Worm (Caenorhabditis elegans): ENCODE data around the gene F58A6.9.

Gene F58A6.9

DNA sequence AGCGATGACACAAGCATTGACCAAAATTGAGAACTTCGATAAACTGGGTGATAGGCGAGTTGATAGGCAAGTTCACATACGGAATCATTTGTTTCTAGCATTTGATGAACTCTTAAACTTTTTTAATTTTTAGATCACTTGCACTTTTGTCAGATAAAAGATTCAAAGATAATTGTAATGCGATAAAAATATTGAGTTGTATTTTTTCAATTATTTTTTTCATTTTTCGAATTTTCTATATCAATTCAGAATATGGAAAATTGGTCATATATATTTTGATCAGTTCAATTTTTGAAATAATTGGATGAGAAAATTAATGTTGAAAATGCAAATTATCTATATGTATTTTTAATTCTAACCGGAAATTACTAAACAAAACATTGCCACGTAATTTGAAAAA lies 8.1 kb upstream of the F58A6.9 start, which contains the start of gene srb-3:
Gene srb-3, minus strand, starts transcription at position 101 of the 400 bp plus-strand sequence.
- TF ChIP-seq fos-1 (tag; optimal IDR thresholded peaks at IDR 0.05) (no peak), daf-12 (tag; optimal IDR thresholded peaks at IDR 0.05) (no peak), hif-1 (tag; optimal IDR thresholded peaks at IDR 0.05) (no peak), mep-1 (tag; optimal IDR thresholded peaks at IDR 0.05) (no peak), zfp-2 (tag; optimal IDR thresholded peaks at IDR 0.05) (no peak), lin-39 (tag; optimal IDR thresholded peaks at IDR 0.05) (no peak), lin-29 (GFP tag; IDR thresholded peaks at IDR 0.05) (no peak), aly-2 (tag; optimal IDR thresholded peaks at IDR 0.05) (no peak), ztf-7 (tag; optimal IDR thresholded peaks at IDR 0.05) (no peak), nhr-111 (GFP tag; optimal IDR thresholded peaks at IDR 0.05) (no peak), ceh-28 (tag; optimal IDR thresholded peaks at IDR 0.05) (no peak), saeg-2 (GFP tag; IDR thresholded peaks at IDR 0.05) (no peak), zip-11 (GFP tag; IDR thresholded peaks at IDR 0.05) (no peak), hlh-11 (tag; optimal IDR thresholded peaks at IDR 0.05) (no peak), nhr-76 (tag; optimal IDR thresholded peaks at IDR 0.05) (no peak), nhr-28 (tag; optimal IDR thresholded peaks at IDR 0.05) (no peak), tag-97 (GFP tag; IDR thresholded peaks at IDR 0.05) (no peak)

DNA sequence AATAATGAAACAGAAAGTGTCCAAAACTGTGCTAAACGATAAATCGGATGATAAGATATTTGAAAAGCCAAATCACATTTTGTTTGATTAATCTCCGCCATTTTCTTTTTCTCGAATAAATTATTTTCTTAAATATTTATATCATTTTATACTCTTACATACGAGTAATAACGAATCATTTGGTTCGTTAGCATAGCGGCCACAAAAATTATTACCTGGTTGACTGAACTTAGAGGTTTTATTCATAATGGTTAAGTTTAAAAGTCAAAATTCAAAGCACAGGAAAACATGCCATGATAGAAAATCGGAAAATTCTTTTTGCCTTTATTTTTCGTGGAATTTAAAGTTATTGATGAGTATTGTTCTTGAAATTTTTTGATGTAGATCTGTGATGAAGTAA lies 4.6 kb upstream of the F58A6.9 start, which contains the start of gene srb-5:
Gene srb-5, minus strand, starts transcription at position 101 of the 400 bp plus-strand sequence.
- TF ChIP-seq aly-2 (tag; optimal IDR thresholded peaks at IDR 0.05) (no peak), jun-1 (tag; optimal IDR thresholded peaks at IDR 0.05) (no peak), attf-4 (tag; optimal IDR thresholded peaks at IDR 0.05) (no peak), mep-1 (tag; optimal IDR thresholded peaks at IDR 0.05) (no peak), mdl-1 (tag; optimal IDR thresholded peaks at IDR 0.05) (no peak), dve-1 (tag; optimal IDR thresholded peaks at IDR 0.05; ENCODE audit: insufficient read depth) (no peak)

DNA sequence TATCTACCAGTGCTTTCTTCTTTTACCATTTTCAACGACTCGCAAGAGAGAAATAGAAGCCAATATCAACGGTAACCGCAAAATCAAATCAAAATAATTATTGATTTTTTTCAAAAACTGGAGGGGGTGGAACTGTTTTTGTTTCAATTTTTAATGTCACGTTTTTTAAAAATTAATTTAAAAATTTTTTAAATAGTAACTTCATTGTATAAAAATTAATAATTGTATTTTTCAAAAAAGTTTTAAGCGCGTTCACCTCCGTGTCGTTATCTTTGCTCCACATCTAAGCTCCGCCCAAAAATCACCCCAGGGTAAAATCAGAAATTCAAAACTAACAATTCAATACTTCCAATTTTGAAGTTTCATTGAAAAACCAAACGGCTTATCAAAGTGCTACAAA lies 2.4 kb upstream of the F58A6.9 start, which contains the start of gene C27D6.11:
Gene C27D6.11, minus strand, starts transcription at position 101 of the 400 bp plus-strand sequence.
- TF ChIP-seq ztf-7 (tag; optimal IDR thresholded peaks at IDR 0.05) (no peak), madf-9 (GFP tag; conservative IDR thresholded peaks at IDR 0.05) (no peak), nhr-77 (tag; optimal IDR thresholded peaks at IDR 0.05) (no peak), lsy-2 (tag; optimal IDR thresholded peaks at IDR 0.05) (no peak), lin-1 (GFP tag; IDR thresholded peaks at IDR 0.05) (no peak), ceh-44 (GFP tag; IDR thresholded peaks at IDR 0.05) (no peak), mep-1 (tag; optimal IDR thresholded peaks at IDR 0.05) (no peak), egl-43 (GFP tag; IDR thresholded peaks at IDR 0.05) (no peak)

DNA sequence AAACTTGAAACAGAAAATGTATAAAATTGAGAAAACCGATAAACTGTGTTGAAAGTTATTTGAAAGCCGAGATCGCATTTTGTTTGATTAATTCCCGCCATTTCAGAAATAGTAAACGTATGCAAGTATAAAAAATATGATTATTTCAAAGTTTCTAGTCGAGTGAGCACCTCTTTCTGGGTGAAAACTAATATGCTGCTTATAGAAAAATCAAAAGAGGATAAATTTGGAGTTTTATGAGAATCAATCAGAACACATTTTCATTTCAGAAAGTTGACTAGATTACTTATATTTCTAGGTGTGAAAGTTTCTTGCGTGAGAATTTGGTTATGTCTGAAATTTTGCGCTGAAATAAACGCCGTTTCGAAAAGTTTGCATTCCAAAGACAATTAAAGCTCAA lies 1.1 kb downstream of the F58A6.9 start, which contains the start of gene srb-13:
Gene srb-13, minus strand, starts transcription at position 101 of the 400 bp plus-strand sequence.
- no peak for TF ChIP-seq snpc-4 (tag; optimal IDR thresholded peaks at IDR 0.05)
- no peak for TF ChIP-seq spr-1 (tag; optimal IDR thresholded peaks at IDR 0.05)
- no peak for TF ChIP-seq ztf-7 (tag; optimal IDR thresholded peaks at IDR 0.05)
- no peak for TF ChIP-seq lin-39 (tag; optimal IDR thresholded peaks at IDR 0.05)
- no peak for TF ChIP-seq dmd-8 (GFP tag; IDR thresholded peaks at IDR 0.05)
- no peak for TF ChIP-seq arid-1 (GFP tag; conservative IDR thresholded peaks at IDR 0.05)
- TF ChIP-seq zip-11 (GFP tag; IDR thresholded peaks at IDR 0.05), result no peak
- no peak for TF ChIP-seq set-16 (GFP tag; IDR thresholded peaks at IDR 0.05)
- no peak for TF ChIP-seq ceh-20 (GFP tag; IDR thresholded peaks at IDR 0.05)
- TF ChIP-seq nhr-77 (tag; optimal IDR thresholded peaks at IDR 0.05), result no peak
- no peak for TF ChIP-seq lir-3 (tag; optimal IDR thresholded peaks at IDR 0.05)
- no peak for TF ChIP-seq fos-1 (tag; optimal IDR thresholded peaks at IDR 0.05)
- TF ChIP-seq lim-7 (GFP tag; IDR thresholded peaks at IDR 0.05), result no peak
- no peak for TF ChIP-seq gei-8 (GFP tag; optimal IDR thresholded peaks at IDR 0.05)
- TF ChIP-seq ceh-28 (tag; optimal IDR thresholded peaks at IDR 0.05), result no peak
- no peak for TF ChIP-seq nhr-76 (tag; optimal IDR thresholded peaks at IDR 0.05)
- no peak for TF ChIP-seq vab-7 (GFP tag; IDR thresholded peaks at IDR 0.05)
- TF ChIP-seq lin-1 (GFP tag; IDR thresholded peaks at IDR 0.05), result no peak
- TF ChIP-seq T20F7.1 (GFP tag; optimal IDR thresholded peaks at IDR 0.05), result no peak
- TF ChIP-seq ceh-32 (tag; optimal IDR thresholded peaks at IDR 0.05; ENCODE audit: poor library complexity), result no peak
